Worm (Caenorhabditis elegans) whole organism, L4 larva: ENCODE data around the gene pqn-39.
A peak's percentile ranks its signal among the peaks of the same experiment; 100 is the strongest.

Source experiments
- F26F4.8 ChIP-seq: fragments of 200-800 bp; sonication (Bioruptor generic); conservative IDR thresholded peaks from 2 replicates; pipeline ENCODE4 v1.3.6; 2022; ENCODE audit warnings: missing genetic modification characterization, missing compliant biosample characterization
- F37D6.2 ChIP-seq: sonication (generic microtip); optimal IDR thresholded peaks from 2 replicates; lab custom pipeline; 2016; ENCODE audit warnings: mild to moderate bottlenecking, missing genetic modification characterization, missing compliant biosample characterization
- Y5F2A.4 ChIP-seq: fragments of 200-800 bp; sonication (Bioruptor generic); optimal IDR thresholded peaks from 2 replicates; lab custom pipeline; 2018; ENCODE audit warnings: mild to moderate bottlenecking, missing genetic modification characterization, missing compliant biosample characterization
- aly-2 ChIP-seq: sonication (generic microtip); optimal IDR thresholded peaks from 2 replicates; lab custom pipeline; 2018; ENCODE audit warnings: missing biosample characterization, missing genetic modification characterization
- ceh-32 ChIP-seq: sonication (generic microtip); optimal IDR thresholded peaks from 2 replicates; lab custom pipeline; 2016; ENCODE audit warnings: mild to moderate bottlenecking, missing genetic modification characterization, missing compliant biosample characterization; ENCODE audit not compliant: poor library complexity
- ceh-82 ChIP-seq: sonication (generic microtip); optimal IDR thresholded peaks from 2 replicates; lab custom pipeline; 2017; ENCODE audit warnings: missing biosample characterization, missing genetic modification characterization
- ces-1 ChIP-seq: fragments of 150-350 bp; sonication (generic microtip); optimal IDR thresholded peaks from 4 replicates; lab custom pipeline; 2014; ENCODE audit warnings: missing biosample characterization, missing genetic modification reagents, missing genetic modification characterization
- ctbp-1 ChIP-seq: fragments of 200-800 bp; sonication (Bioruptor generic); IDR thresholded peaks from 2 replicates; pipeline ENCODE4 v1.3.6; 2022; ENCODE audit warnings: missing genetic modification reagents, missing genetic modification characterization, missing compliant biosample characterization
- dmd-6 ChIP-seq: fragments of 200-800 bp; sonication (Bioruptor generic); IDR thresholded peaks from 2 replicates; pipeline ENCODE4 v1.3.6; 2022; ENCODE audit warnings: missing genetic modification reagents, missing genetic modification characterization, missing compliant biosample characterization
- dve-1 ChIP-seq: sonication (generic microtip); optimal IDR thresholded peaks from 2 replicates; lab custom pipeline; 2017; ENCODE audit warnings: antibody characterized with exemption, mild to moderate bottlenecking, missing genetic modification characterization, missing compliant biosample characterization; ENCODE audit not compliant: insufficient read depth
- fkh-10 ChIP-seq: fragments of 150-350 bp; optimal IDR thresholded peaks from 2 replicates; lab custom pipeline; 2014; ENCODE audit warnings: missing biosample characterization, missing genetic modification reagents, missing genetic modification characterization
- hif-1 ChIP-seq, 2 experiments: sonication (generic microtip); optimal IDR thresholded peaks; 2 replicates each; lab custom pipeline; 2016 to 2017; ENCODE audit warnings: missing compliant biosample characterization in 2 of 2, missing genetic modification characterization in 2 of 2, missing genetic modification reagents in 2 of 2, missing genotype in 2 of 2, mild to moderate bottlenecking in 1 of 2
- hlh-11 ChIP-seq: fragments of 200-800 bp; sonication (Bioruptor generic); optimal IDR thresholded peaks from 2 replicates; lab custom pipeline; 2018; ENCODE audit warnings: mild to moderate bottlenecking, missing genetic modification characterization, missing compliant biosample characterization
- hlh-30 ChIP-seq: sonication (generic microtip); optimal IDR thresholded peaks from 2 replicates; lab custom pipeline; 2017; ENCODE audit warnings: antibody characterized with exemption, mild to moderate bottlenecking, missing genetic modification characterization, missing compliant biosample characterization; ENCODE audit not compliant: insufficient read depth
- lim-7 ChIP-seq: fragments of 200-800 bp; sonication (Bioruptor generic); IDR thresholded peaks from 2 replicates; pipeline ENCODE4 v1.3.6; 2022; ENCODE audit warnings: missing genetic modification characterization, missing compliant biosample characterization
- lin-15B ChIP-seq: fragments of 150-350 bp; sonication (generic microtip); optimal IDR thresholded peaks from 3 replicates; lab custom pipeline; 2014; ENCODE audit warnings: missing biosample characterization, missing genetic modification characterization
- lin-38 ChIP-seq: fragments of 200-800 bp; sonication (Bioruptor generic); IDR thresholded peaks from 2 replicates; pipeline ENCODE4 v1.3.6; 2022; ENCODE audit warnings: missing genetic modification reagents, missing genetic modification characterization, missing compliant biosample characterization
- lin-39 ChIP-seq: fragments of 150-350 bp; optimal IDR thresholded peaks from 2 replicates; lab custom pipeline; 2014; ENCODE audit warnings: missing biosample characterization, missing genetic modification reagents, missing genetic modification characterization
- lsy-2 ChIP-seq, 2 experiments: fragments of 150-350 bp in 1 of 2; sonication (generic microtip) in 1 of 2; optimal IDR thresholded peaks; 2 replicates each; lab custom pipeline; 2014 to 2017; ENCODE audit warnings: missing biosample characterization in 2 of 2, missing genetic modification characterization in 2 of 2
- madf-9 ChIP-seq: fragments of 200-800 bp; sonication (Bioruptor generic); conservative IDR thresholded peaks from 2 replicates; pipeline ENCODE4 v1.3.6; 2022; ENCODE audit warnings: missing genetic modification reagents, missing genetic modification characterization, missing compliant biosample characterization
- mep-1 ChIP-seq: fragments of 150-350 bp; sonication (generic microtip); optimal IDR thresholded peaks from 3 replicates; lab custom pipeline; 2014; ENCODE audit warnings: missing biosample characterization, missing genetic modification characterization
- mes-2 ChIP-seq: sonication (generic microtip); optimal IDR thresholded peaks from 2 replicates; lab custom pipeline; 2016; ENCODE audit warnings: missing genotype, mild to moderate bottlenecking, missing genetic modification characterization, missing compliant biosample characterization; ENCODE audit not compliant: poor library complexity, severe bottlenecking
- mxl-3 ChIP-seq: fragments of 200-800 bp; sonication (Bioruptor generic); optimal IDR thresholded peaks from 2 replicates; lab custom pipeline; 2018; ENCODE audit warnings: mild to moderate bottlenecking, missing genetic modification characterization, missing compliant biosample characterization
- nhr-102 ChIP-seq: sonication (generic microtip); optimal IDR thresholded peaks from 2 replicates; lab custom pipeline; 2016; ENCODE audit warnings: mild to moderate bottlenecking, missing genetic modification characterization, moderate library complexity, missing compliant biosample characterization
- nhr-11 ChIP-seq: fragments of 150-350 bp; optimal IDR thresholded peaks from 2 replicates; lab custom pipeline; 2014; ENCODE audit warnings: missing biosample characterization, missing genetic modification characterization
- nhr-237 ChIP-seq: sonication (generic microtip); optimal IDR thresholded peaks from 2 replicates; lab custom pipeline; 2017; ENCODE audit warnings: missing biosample characterization, missing genetic modification characterization
- nhr-25 ChIP-seq: sonication (generic microtip); optimal IDR thresholded peaks from 2 replicates; lab custom pipeline; 2017; ENCODE audit warnings: missing genetic modification characterization, mild to moderate bottlenecking, missing compliant biosample characterization, antibody characterized with exemption, moderate library complexity, borderline replicate concordance; ENCODE audit not compliant: insufficient read depth
- nhr-28 ChIP-seq: fragments of 150-350 bp; optimal IDR thresholded peaks from 2 replicates; lab custom pipeline; 2014; ENCODE audit warnings: missing biosample characterization, missing genetic modification characterization
- nhr-41 ChIP-seq: fragments of 200-800 bp; sonication (Bioruptor generic); IDR thresholded peaks from 2 replicates; pipeline ENCODE4 v1.3.6; 2022; ENCODE audit warnings: missing genetic modification reagents, missing genetic modification characterization, missing compliant biosample characterization
- nhr-42 ChIP-seq: fragments of 200-800 bp; sonication (Bioruptor generic); IDR thresholded peaks from 2 replicates; pipeline ENCODE4 v1.3.6; 2022; ENCODE audit warnings: missing genetic modification characterization, missing compliant biosample characterization
- nhr-76 ChIP-seq: fragments of 150-350 bp; optimal IDR thresholded peaks from 2 replicates; lab custom pipeline; 2014; ENCODE audit warnings: missing biosample characterization, missing genetic modification characterization
- nhr-77 ChIP-seq: fragments of 150-350 bp; optimal IDR thresholded peaks from 2 replicates; lab custom pipeline; 2014; ENCODE audit warnings: missing biosample characterization, missing genetic modification characterization
- pha-4 ChIP-seq, 2 experiments: fragments of 150-350 bp in 1 of 2; fragments of 200-800 bp in 1 of 2; sonication (Bioruptor generic) in 1 of 2; IDR thresholded peaks in 1 of 2; optimal IDR thresholded peaks in 1 of 2; 2 replicates each; pipeline versions ENCODE4 v1.3.6 to Lab custom; 2014 to 2022; ENCODE audit warnings: missing genetic modification characterization in 2 of 2, missing genetic modification reagents in 2 of 2, missing biosample characterization in 1 of 2, missing compliant biosample characterization in 1 of 2
- php-3 ChIP-seq: fragments of 200-800 bp; sonication (Bioruptor generic); IDR thresholded peaks from 2 replicates; pipeline ENCODE4 v1.3.6; 2022; ENCODE audit warnings: missing genetic modification reagents, missing genetic modification characterization, missing compliant biosample characterization
- sdz-12 ChIP-seq: fragments of 200-800 bp; sonication (Bioruptor generic); optimal IDR thresholded peaks from 2 replicates; lab custom pipeline; 2018; ENCODE audit warnings: mild to moderate bottlenecking, missing genetic modification characterization, missing compliant biosample characterization
- set-16 ChIP-seq: fragments of 200-800 bp; sonication (Bioruptor generic); IDR thresholded peaks from 2 replicates; pipeline ENCODE4 v1.3.6; 2022; ENCODE audit warnings: missing genetic modification reagents, missing genetic modification characterization, missing compliant biosample characterization
- skn-1 ChIP-seq: fragments of 150-350 bp; optimal IDR thresholded peaks from 2 replicates; lab custom pipeline; 2014; ENCODE audit warnings: missing biosample characterization, missing genetic modification characterization
- snpc-1.2 ChIP-seq: fragments of 200-800 bp; sonication (Bioruptor generic); IDR thresholded peaks from 2 replicates; pipeline ENCODE4 v1.3.6; 2022; ENCODE audit warnings: missing genetic modification reagents, missing genetic modification characterization, missing compliant biosample characterization
- snpc-4 ChIP-seq: fragments of 150-350 bp; optimal IDR thresholded peaks from 2 replicates; lab custom pipeline; 2014; ENCODE audit warnings: missing biosample characterization, missing genetic modification characterization
- spr-1 ChIP-seq: sonication (generic microtip); optimal IDR thresholded peaks from 2 replicates; lab custom pipeline; 2016; ENCODE audit warnings: mild to moderate bottlenecking, missing genetic modification characterization, missing compliant biosample characterization
- unc-39 ChIP-seq: sonication (generic microtip); optimal IDR thresholded peaks from 2 replicates; lab custom pipeline; 2017; ENCODE audit warnings: missing biosample characterization, missing genetic modification characterization
- zfp-3 ChIP-seq: fragments of 200-800 bp; sonication (Bioruptor generic); conservative IDR thresholded peaks from 2 replicates; pipeline ENCODE4 v1.3.6; 2022; ENCODE audit warnings: missing genetic modification reagents, missing genetic modification characterization, missing compliant biosample characterization
- zip-11 ChIP-seq: fragments of 200-800 bp; sonication (Bioruptor generic); IDR thresholded peaks from 2 replicates; pipeline ENCODE4 v1.3.6; 2022; ENCODE audit warnings: missing genetic modification characterization, missing compliant biosample characterization

Gene pqn-39

DNA sequence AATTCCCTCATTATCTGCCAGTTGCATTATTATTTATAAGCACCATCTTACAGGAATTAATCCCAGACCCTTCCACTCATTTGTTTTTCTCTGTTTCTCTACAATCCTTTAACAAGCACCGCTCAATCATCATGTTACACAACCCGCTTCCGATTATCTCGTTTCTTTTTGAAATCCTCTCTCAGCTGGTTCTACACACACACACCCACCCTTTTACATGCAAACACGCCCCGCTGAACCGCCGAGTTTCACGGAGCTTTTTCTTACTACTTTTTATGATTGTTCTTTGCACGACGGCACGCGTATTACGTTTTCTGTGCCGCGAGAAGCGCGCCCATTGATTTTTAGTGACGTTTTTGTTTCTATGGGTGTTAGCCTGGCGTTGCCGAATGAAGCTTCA is 5.3 kb upstream of the pqn-39 start (continued):
- TF ChIP-seq F37D6.2 (tag; lab: Kevin White, UChicago) (no peak), nhr-41 (GFP tag; lab: Robert Waterston, UW) (no peak), lsy-2 (tag; optimal IDR thresholded peaks at IDR 0.05; lab: Kevin White, UChicago) (peak in 1 of 2 experiments; percentile 51), sdz-12 (no peak), nhr-237 (tag; lab: Kevin White, UChicago) (no peak), mes-2 (tag; lab: Kevin White, UChicago) (peak; percentile 48), unc-39 (no peak), lin-39 (tag; lab: Kevin White, UChicago) (no peak), Y5F2A.4 (GFP tag; lab: Kevin White, UChicago) (no peak), mxl-3 (no peak), ces-1 (GFP tag; lab: Kevin White, UChicago) (no peak), zip-11 (no peak), nhr-77 (tag; lab: Kevin White, UChicago) (peak; percentile 4), dve-1 (tag; lab: Kevin White, UChicago) (peak; percentile 2), pha-4 (GFP tag; IDR thresholded peaks at IDR 0.05; lab: Robert Waterston, UW) (no peak), pha-4 (tag; optimal IDR thresholded peaks at IDR 0.05; lab: Kevin White, UChicago) (no peak), dmd-6 (0 out of 2 replicates have a peak, but pooled peaks have one; percentile 6), nhr-28 (tag; lab: Kevin White, UChicago) (peak; percentile 30), ceh-32 (no peak), snpc-4 (no peak), spr-1 (no peak), mep-1 (tag; lab: Kevin White, UChicago) (peak; percentile 44), hlh-11 (peak; percentile 63), hlh-30 (peak; percentile 64), nhr-76 (tag; lab: Kevin White, UChicago) (no peak), skn-1 (tag; lab: Kevin White, UChicago) (no peak), nhr-11 (peak; percentile 28), set-16 (no peak), lin-15B (tag; lab: Kevin White, UChicago) (no peak), lin-38 (no peak), hif-1 (tag; optimal IDR thresholded peaks at IDR 0.05; lab: Kevin White, UChicago) (peak in 1 of 2 experiments; percentile 54), lim-7 (GFP tag; lab: Robert Waterston, UW) (no peak), php-3 (GFP tag; lab: Robert Waterston, UW) (no peak), madf-9 (GFP tag; lab: Robert Waterston, UW) (no peak), ceh-82 (tag; lab: Kevin White, UChicago) (no peak), nhr-42 (GFP tag; lab: Robert Waterston, UW) (no peak), nhr-102 (tag; lab: Kevin White, UChicago) (no peak), snpc-1.2 (no peak), nhr-25 (tag; lab: Kevin White, UChicago) (no peak), aly-2 (tag; lab: Kevin White, UChicago) (no peak), F26F4.8 (GFP tag; lab: Robert Waterston, UW) (no peak), ctbp-1 (no peak), fkh-10 (no peak), zfp-3 (no peak)
